Fruit fly (Drosophila melanogaster): ENCODE measurements around the gene hng3.

Gene hng3

DNA sequence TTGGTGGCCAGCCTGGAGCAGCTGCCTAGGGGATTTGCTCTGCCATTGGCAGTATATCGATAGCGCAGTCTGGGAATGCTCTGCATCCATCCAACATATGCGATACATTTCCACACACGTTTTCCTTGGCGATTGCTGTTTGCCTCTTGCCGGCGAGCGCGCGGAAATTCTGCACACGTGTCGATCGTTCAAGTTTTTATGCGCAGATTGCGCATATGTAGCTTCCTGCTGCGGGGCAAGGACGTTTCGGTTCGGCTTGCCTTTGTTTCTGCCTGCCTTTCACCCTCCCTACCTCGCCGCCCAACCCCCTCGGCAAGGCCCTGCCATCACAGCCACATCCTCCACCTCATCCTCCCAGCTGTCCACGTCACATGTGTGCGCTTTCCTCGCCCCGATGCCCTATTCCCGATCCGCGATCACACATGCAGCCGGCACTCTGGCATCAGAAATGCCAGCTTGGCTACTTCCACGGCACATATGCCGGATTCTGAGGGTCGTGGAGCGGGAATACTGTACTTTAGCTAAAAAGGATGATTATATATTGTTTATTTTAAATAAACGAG is 12.8 kb downstream of the hng3 start (continued):
- no peak for TF ChIP-seq Dll (GFP tag; IDR thresholded peaks at IDR 0.05; ENCODE audit: partially characterized antibody)
- TF ChIP-seq H2.0 (GFP tag; IDR thresholded peaks at IDR 0.05), result 0 out of 2 replicates have a peak, but pooled peaks have one; percentile 11
- TF ChIP-seq dm (GFP tag; optimal IDR thresholded peaks at IDR 0.05), result no peak

dm6 chr3L:741687-742086 is 13.6 kb downstream of the hng3 start:
- TF ChIP-seq Drgx (GFP tag; IDR thresholded peaks at IDR 0.05), result peak; percentile 77
- TF ChIP-seq crol (GFP tag; IDR thresholded peaks at IDR 0.05), result no peak
- TF ChIP-seq hkb (optimal IDR thresholded peaks at IDR 0.05), result no peak
- TF ChIP-seq hkb (GFP tag; IDR thresholded peaks at IDR 0.05), result no peak
- TF ChIP-seq CG1603 (tag; optimal IDR thresholded peaks at IDR 0.05), result peak; percentile 0
- peak; percentile 57 for TF ChIP-seq zf30C (GFP tag; optimal IDR thresholded peaks at IDR 0.05)
- TF ChIP-seq Med (GFP tag), result peak; percentile 52
- TF ChIP-seq bsh (GFP tag; optimal IDR thresholded peaks at IDR 0.05), result peak in 1 of 2 experiments; percentile 23
- TF ChIP-seq Xrp1 (GFP tag; IDR thresholded peaks at IDR 0.05), result peak; percentile 7; the same call in 1 of the 2 replicates

dm6 chr3L:739357-740130 is 15.7 kb downstream of the hng3 start:
- TF ChIP-seq CG31224 (GFP tag; IDR thresholded peaks at IDR 0.05) (no peak), jing (GFP tag; optimal IDR thresholded peaks at IDR 0.05) (no peak), Atf-2 (GFP tag; optimal IDR thresholded peaks at IDR 0.05) (peak; percentile 11), Hmr (GFP tag; optimal IDR thresholded peaks at IDR 0.05) (no peak), CG2875 (GFP tag; optimal IDR thresholded peaks at IDR 0.05) (no peak), CG12104 (GFP tag; optimal IDR thresholded peaks at IDR 0.05) (no peak), Scr (GFP tag; IDR thresholded peaks at IDR 0.05; ENCODE audit: partially characterized antibody) (no peak), HLH4C (GFP tag; IDR thresholded peaks at IDR 0.05; ENCODE audit: partially characterized antibody) (0 out of 3 replicates have a peak, but pooled peaks have one; percentile 23), ttk (GFP tag; IDR thresholded peaks at IDR 0.05) (0 out of 2 replicates have a peak, but pooled peaks have one; percentile 8), NfI (GFP tag; optimal IDR thresholded peaks at IDR 0.05) (peak; percentile 15), Drgx (GFP tag; IDR thresholded peaks at IDR 0.05) (peak; percentile 32; the same call in 1 of the 2 replicates), twi (tag; optimal IDR thresholded peaks at IDR 0.05) (peak; percentile 99), ash1 (GFP tag; optimal IDR thresholded peaks at IDR 0.05) (no peak), CG18619 (GFP tag; optimal IDR thresholded peaks at IDR 0.05) (no peak), ranshi (GFP tag; IDR thresholded peaks at IDR 0.05) (0 out of 2 replicates have a peak, but pooled peaks have one; percentile 15), CG4617 (GFP tag; optimal IDR thresholded peaks at IDR 0.05; ENCODE audit: borderline replicate concordance) (no peak), Ravus (GFP tag; IDR thresholded peaks at IDR 0.05) (no peak), pho (GFP tag; optimal IDR thresholded peaks at IDR 0.05) (no peak), CG34422 (GFP tag; IDR thresholded peaks at IDR 0.05) (0 out of 3 replicates have a peak, but pooled peaks have one; percentile 24), gsb-n (tag; optimal IDR thresholded peaks at IDR 0.05) (no peak), CG6813 (GFP tag; optimal IDR thresholded peaks at IDR 0.05) (no peak), Trl (optimal IDR thresholded peaks at IDR 0.05) (peak in 1 of 2 experiments; percentile 55), Trl (GFP tag; optimal IDR thresholded peaks at IDR 0.05) (no peak), CG6254 (GFP tag; optimal IDR thresholded peaks at IDR 0.05) (peak; percentile 22), CG10267 (tag; optimal IDR thresholded peaks at IDR 0.05) (no peak), lov (optimal IDR thresholded peaks at IDR 0.05) (no peak), lov (GFP tag; IDR thresholded peaks at IDR 0.05) (0 out of 3 replicates have a peak, but pooled peaks have one; percentile 36), dpn (GFP tag; optimal IDR thresholded peaks at IDR 0.05) (no peak), Myb (GFP tag; optimal IDR thresholded peaks at IDR 0.05) (no peak), CG10959 (GFP tag; IDR thresholded peaks at IDR 0.05) (no peak), pzg (GFP tag; optimal IDR thresholded peaks at IDR 0.05) (no peak), CG10321 (GFP tag; IDR thresholded peaks at IDR 0.05) (no peak), ara (GFP tag; IDR thresholded peaks at IDR 0.05) (no peak), zfh1 (GFP tag; IDR thresholded peaks at IDR 0.05) (no peak), CG16863 (GFP tag; optimal IDR thresholded peaks at IDR 0.05) (no peak)

Data from whole organism, embryonic.